Worm (Caenorhabditis elegans) whole organism, early embryonic: ENCODE measurements around the gene str-52.

ENCODE experiments used
- B0310.2 ChIP-seq: sonication (generic microtip); optimal IDR thresholded peaks from 2 replicates; lab custom pipeline; 2016; ENCODE audit warnings: mild to moderate bottlenecking, missing genetic modification characterization, missing compliant biosample characterization
- F13C5.2 ChIP-seq: sonication (generic microtip); optimal IDR thresholded peaks from 2 replicates; lab custom pipeline; 2017; ENCODE audit warnings: mild to moderate bottlenecking, missing genetic modification characterization, inconsistent platforms, missing compliant biosample characterization
- aly-1 ChIP-seq: sonication (generic microtip); optimal IDR thresholded peaks from 2 replicates; lab custom pipeline; 2016; ENCODE audit warnings: missing genetic modification characterization, missing compliant biosample characterization
- ama-1 ChIP-seq: fragments of 150-350 bp; optimal IDR thresholded peaks from 2 replicates; lab custom pipeline; 2014
- ceh-13 ChIP-seq: fragments of 200-800 bp; sonication (Bioruptor generic); optimal IDR thresholded peaks from 2 replicates; lab custom pipeline; 2018; ENCODE audit warnings: mild to moderate bottlenecking, missing genetic modification characterization, missing compliant biosample characterization
- ceh-36 ChIP-seq: sonication (generic microtip); optimal IDR thresholded peaks from 2 replicates; lab custom pipeline; 2016; ENCODE audit warnings: missing genetic modification characterization, inconsistent platforms, missing compliant biosample characterization
- ets-7 ChIP-seq: sonication (generic microtip); optimal IDR thresholded peaks from 2 replicates; lab custom pipeline; 2016; ENCODE audit warnings: missing genotype, missing genetic modification characterization, missing compliant biosample characterization
- flt-1 ChIP-seq: fragments of 200-800 bp; sonication (Bioruptor generic); IDR thresholded peaks from 2 replicates; pipeline ENCODE4 v1.3.6; 2022; ENCODE audit warnings: missing genetic modification characterization, missing compliant biosample characterization
- hmbx-1 ChIP-seq: sonication (generic microtip); optimal IDR thresholded peaks from 2 replicates; lab custom pipeline; 2016; ENCODE audit warnings: mild to moderate bottlenecking, missing genetic modification characterization, missing compliant biosample characterization
- hmg-4 ChIP-seq: fragments of 200-800 bp; sonication (Bioruptor generic); optimal IDR thresholded peaks from 2 replicates; lab custom pipeline; 2018; ENCODE audit warnings: mild to moderate bottlenecking, missing genetic modification characterization, missing compliant biosample characterization
- hnd-1 ChIP-seq: sonication (generic microtip); optimal IDR thresholded peaks from 2 replicates; lab custom pipeline; 2016; ENCODE audit warnings: missing genetic modification characterization, missing compliant biosample characterization
- pes-1 ChIP-seq: fragments of 200-800 bp; sonication (Bioruptor generic); IDR thresholded peaks from 2 replicates; pipeline ENCODE4 v1.3.6; 2022; ENCODE audit warnings: missing genetic modification reagents, missing genetic modification characterization, missing compliant biosample characterization
- scrt-1 ChIP-seq: fragments of 200-800 bp; sonication (Bioruptor generic); IDR thresholded peaks from 2 replicates; pipeline ENCODE4 v1.3.6; 2022; ENCODE audit warnings: missing genetic modification characterization, missing compliant biosample characterization
- sea-1 ChIP-seq: fragments of 200-800 bp; sonication (Bioruptor generic); conservative IDR thresholded peaks from 2 replicates; pipeline ENCODE4 v1.3.6; 2022; ENCODE audit warnings: missing genetic modification characterization, missing compliant biosample characterization
- tbx-11 ChIP-seq: fragments of 200-800 bp; sonication (Bioruptor generic); IDR thresholded peaks from 2 replicates; pipeline ENCODE4 v1.3.6; 2022; ENCODE audit warnings: missing genetic modification characterization, missing compliant biosample characterization
- tbx-37 ChIP-seq: fragments of 200-800 bp; sonication (Bioruptor generic); conservative IDR thresholded peaks from 2 replicates; pipeline ENCODE4 v1.3.6; 2022; ENCODE audit warnings: missing genetic modification reagents, missing genetic modification characterization, missing compliant biosample characterization
- tra-4 ChIP-seq: sonication (generic microtip); optimal IDR thresholded peaks from 2 replicates; lab custom pipeline; 2017; ENCODE audit warnings: missing genetic modification characterization, missing compliant biosample characterization

Gene str-52

ce11 chrV:2179214-2179613 is 33.3 kb upstream of the str-52 start, which contains the start of gene cyp-33C1:
TSS of gene cyp-33C1 (plus strand) at chrV:2179514.
- no peak for TF ChIP-seq pes-1 (GFP tag; lab: Robert Waterston, UW)
- no peak for TF ChIP-seq sea-1 (GFP tag; lab: Robert Waterston, UW)
- TF ChIP-seq hmbx-1 (tag; lab: Kevin White, UChicago), result no peak
- TF ChIP-seq ets-7 (tag; lab: Kevin White, UChicago), result no peak
- TF ChIP-seq aly-1, result no peak

DNA sequence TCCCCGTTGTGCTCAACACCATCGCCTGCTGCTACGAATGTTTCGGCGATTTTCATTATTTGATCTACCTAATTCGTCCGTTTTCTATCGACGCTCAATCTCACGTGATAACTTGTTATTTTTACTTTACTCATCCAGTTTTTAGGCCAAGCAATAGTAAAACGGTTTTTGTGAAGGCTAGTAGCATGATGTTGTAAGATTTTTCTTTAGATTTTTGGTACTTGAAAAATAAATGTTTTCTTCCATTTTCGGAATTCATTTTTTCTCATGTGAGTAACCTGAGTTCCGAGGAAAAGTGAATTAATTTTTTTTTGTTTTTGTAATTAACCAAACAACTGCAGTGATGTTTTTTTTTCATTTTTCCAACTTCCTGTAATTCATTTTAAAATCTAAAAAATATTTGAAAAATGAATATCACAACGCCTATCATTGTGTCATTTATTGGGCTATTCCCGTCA is 31.4 kb upstream of the str-52 start, which contains the start of gene srbc-17:
TSS of gene srbc-17 (plus strand) at position 408 of the 458 bp plus-strand sequence.
- TF ChIP-seq pes-1 (GFP tag; lab: Robert Waterston, UW) (no peak), sea-1 (GFP tag; lab: Robert Waterston, UW) (no peak), scrt-1 (GFP tag; lab: Robert Waterston, UW) (no peak), ceh-13 (no peak), F13C5.2 (tag; lab: Kevin White, UChicago) (no peak), tbx-37 (GFP tag; lab: Robert Waterston, UW) (no peak), ama-1 (no peak), tra-4 (tag; lab: Kevin White, UChicago) (no peak), ets-7 (tag; lab: Kevin White, UChicago) (no peak), aly-1 (no peak), flt-1 (GFP tag; lab: Robert Waterston, UW) (no peak)

- TF ChIP-seq hmbx-1 (tag; lab: Kevin White, UChicago), result no peak
- no peak for TF ChIP-seq tra-4 (tag; lab: Kevin White, UChicago)
- no peak for TF ChIP-seq F13C5.2 (tag; lab: Kevin White, UChicago)
- no peak for TF ChIP-seq ceh-13
- no peak for TF ChIP-seq ets-7 (tag; lab: Kevin White, UChicago)
- no peak for TF ChIP-seq aly-1
- TF ChIP-seq hnd-1 (tag; lab: Kevin White, UChicago), result no peak
- no peak for TF ChIP-seq scrt-1 (GFP tag; lab: Robert Waterston, UW)
- no peak for TF ChIP-seq flt-1 (GFP tag; lab: Robert Waterston, UW)
- TF ChIP-seq ama-1, result no peak
- no peak for TF ChIP-seq pes-1 (GFP tag; lab: Robert Waterston, UW)
- no peak for TF ChIP-seq tbx-37 (GFP tag; lab: Robert Waterston, UW)
- no peak for TF ChIP-seq hmg-4 (GFP tag; lab: Kevin White, UChicago)
- no peak for TF ChIP-seq B0310.2 (tag; lab: Kevin White, UChicago)
- no peak for TF ChIP-seq sea-1 (GFP tag; lab: Robert Waterston, UW)
- no peak for TF ChIP-seq tbx-11 (GFP tag; lab: Robert Waterston, UW)
These were observed 29.3 kb upstream of the str-52 start, which contains the start of gene C45H4.18 for ce11 chrV:2175242-2175641. TSS of gene C45H4.18 (plus strand) at chrV:2175542.

DNA sequence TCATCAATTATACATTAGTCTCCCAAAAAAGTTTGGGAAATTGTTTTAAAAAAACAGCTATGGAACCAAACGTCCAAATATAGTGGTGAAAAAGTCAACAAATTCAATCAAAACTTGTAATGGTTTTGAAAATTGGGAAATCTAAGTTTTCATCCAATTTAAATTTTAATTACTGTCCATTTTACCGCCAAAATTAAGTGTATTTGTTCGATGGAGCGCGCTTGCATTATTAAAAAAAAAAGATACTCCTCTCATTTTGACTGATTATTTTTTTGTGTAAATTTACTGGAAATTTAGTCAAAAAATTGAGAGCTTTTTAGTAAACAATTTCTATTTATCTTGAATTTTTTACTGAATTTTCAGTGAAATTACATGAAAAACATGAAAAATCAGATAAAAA is 28.5 kb upstream of the str-52 start:
- TF ChIP-seq ceh-36 (tag; lab: Kevin White, UChicago) (no peak), B0310.2 (tag; lab: Kevin White, UChicago) (no peak), tbx-37 (GFP tag; lab: Robert Waterston, UW) (no peak), sea-1 (GFP tag; lab: Robert Waterston, UW) (no peak), scrt-1 (GFP tag; lab: Robert Waterston, UW) (no peak), ama-1 (no peak), flt-1 (GFP tag; lab: Robert Waterston, UW) (no peak), hmg-4 (GFP tag; lab: Kevin White, UChicago) (no peak), tbx-11 (GFP tag; lab: Robert Waterston, UW) (no peak), aly-1 (no peak), tra-4 (tag; lab: Kevin White, UChicago) (no peak), hnd-1 (tag; lab: Kevin White, UChicago) (no peak)

- TF ChIP-seq ceh-13 (no peak), hmbx-1 (tag; lab: Kevin White, UChicago) (no peak), scrt-1 (GFP tag; lab: Robert Waterston, UW) (no peak), tbx-37 (GFP tag; lab: Robert Waterston, UW) (no peak), hmg-4 (GFP tag; lab: Kevin White, UChicago) (no peak), pes-1 (GFP tag; lab: Robert Waterston, UW) (no peak), ceh-36 (tag; lab: Kevin White, UChicago) (no peak)
These were observed 20.7 kb upstream of the str-52 start, which contains the start of gene srbc-19 for ce11 chrV:2166679-2167078. TSS of gene srbc-19 (minus strand) at chrV:2166779.

DNA sequence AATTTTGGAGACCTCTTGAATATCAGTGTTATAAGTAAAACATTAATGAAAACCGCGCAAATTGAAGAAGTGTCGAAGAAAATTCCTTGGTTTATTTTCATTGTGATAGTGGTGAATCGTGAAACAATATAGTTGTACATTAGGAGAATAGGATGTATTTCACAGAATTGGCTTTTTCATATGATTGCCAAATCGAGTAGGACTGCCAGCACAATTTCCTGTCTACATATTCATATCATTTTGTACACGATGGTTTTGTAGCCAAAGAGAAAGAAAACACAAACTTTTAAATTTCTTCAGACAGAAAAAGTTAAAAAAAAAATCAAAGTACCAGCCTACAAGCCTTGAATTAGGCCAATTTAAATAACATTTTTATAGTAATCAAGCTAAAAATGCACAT is 17.8 kb upstream of the str-52 start, which contains the start of gene str-255:
TSS of gene str-255 (minus strand) at position 101 of the 400 bp plus-strand sequence.
- no peak for TF ChIP-seq flt-1 (GFP tag; lab: Robert Waterston, UW)
- no peak for TF ChIP-seq F13C5.2 (tag; lab: Kevin White, UChicago)
- TF ChIP-seq sea-1 (GFP tag; lab: Robert Waterston, UW), result no peak
- TF ChIP-seq hmg-4 (GFP tag; lab: Kevin White, UChicago), result no peak
- no peak for TF ChIP-seq scrt-1 (GFP tag; lab: Robert Waterston, UW)
- no peak for TF ChIP-seq ceh-13
- TF ChIP-seq tbx-11 (GFP tag; lab: Robert Waterston, UW), result no peak
- no peak for TF ChIP-seq hmbx-1 (tag; lab: Kevin White, UChicago)
- no peak for TF ChIP-seq hnd-1 (tag; lab: Kevin White, UChicago)
- no peak for TF ChIP-seq ceh-36 (tag; lab: Kevin White, UChicago)
- no peak for TF ChIP-seq B0310.2 (tag; lab: Kevin White, UChicago)
- TF ChIP-seq ama-1, result no peak

- TF ChIP-seq hnd-1 (tag; lab: Kevin White, UChicago) (no peak), hmg-4 (GFP tag; lab: Kevin White, UChicago) (no peak), ceh-36 (tag; lab: Kevin White, UChicago) (no peak), scrt-1 (GFP tag; lab: Robert Waterston, UW) (no peak), B0310.2 (tag; lab: Kevin White, UChicago) (no peak), ama-1 (no peak), ets-7 (tag; lab: Kevin White, UChicago) (no peak), tbx-37 (GFP tag; lab: Robert Waterston, UW) (no peak), aly-1 (no peak), pes-1 (GFP tag; lab: Robert Waterston, UW) (no peak), tbx-11 (GFP tag; lab: Robert Waterston, UW) (no peak), tra-4 (tag; lab: Kevin White, UChicago) (no peak), ceh-13 (no peak), hmbx-1 (tag; lab: Kevin White, UChicago) (no peak), flt-1 (GFP tag; lab: Robert Waterston, UW) (no peak), sea-1 (GFP tag; lab: Robert Waterston, UW) (no peak), F13C5.2 (tag; lab: Kevin White, UChicago) (no peak)
These were observed 13.4 kb upstream of the str-52 start, which contains the start of gene C45H4.14 for ce11 chrV:2159331-2159730. TSS of gene C45H4.14 (minus strand) at chrV:2159431.
